Worm (Caenorhabditis elegans) whole organism, late embryonic: ENCODE results near the gene srr-4.

ENCODE experiments used
- K09A11.1 ChIP-seq: sonication (generic microtip); optimal IDR thresholded peaks from 2 replicates; lab custom pipeline; 2017; ENCODE audit warnings: antibody characterized with exemption, mild to moderate bottlenecking, missing genetic modification characterization, missing compliant biosample characterization; ENCODE audit not compliant: insufficient read depth
- T23F11.4 ChIP-seq: fragments of 200-800 bp; sonication (Bioruptor generic); optimal IDR thresholded peaks from 2 replicates; lab custom pipeline; 2018; ENCODE audit warnings: mild to moderate bottlenecking, missing genetic modification characterization, missing compliant biosample characterization
- Y22D7AL.16 ChIP-seq: sonication (generic microtip); optimal IDR thresholded peaks from 2 replicates; lab custom pipeline; 2016; ENCODE audit warnings: missing genetic modification characterization, missing compliant biosample characterization
- ahr-1 ChIP-seq: sonication (generic microtip); optimal IDR thresholded peaks from 2 replicates; lab custom pipeline; 2016; ENCODE audit warnings: missing genetic modification characterization, missing compliant biosample characterization
- ama-1 ChIP-seq: fragments of 150-350 bp; optimal IDR thresholded peaks from 2 replicates; lab custom pipeline; 2014
- ceh-14 ChIP-seq: sonication (generic microtip); optimal IDR thresholded peaks from 2 replicates; lab custom pipeline; 2016; ENCODE audit warnings: missing genotype, missing genetic modification characterization, missing compliant biosample characterization
- ceh-18 ChIP-seq: sonication (generic microtip); optimal IDR thresholded peaks from 2 replicates; lab custom pipeline; 2016; ENCODE audit warnings: missing genetic modification characterization, missing compliant biosample characterization
- ceh-2 ChIP-seq: sonication (generic microtip); optimal IDR thresholded peaks from 2 replicates; lab custom pipeline; 2016; ENCODE audit warnings: missing genotype, missing genetic modification characterization, missing compliant biosample characterization
- ceh-22 ChIP-seq: sonication (generic microtip); optimal IDR thresholded peaks from 2 replicates; lab custom pipeline; 2017; ENCODE audit warnings: missing biosample characterization, missing genetic modification characterization
- ceh-24 ChIP-seq: sonication (generic microtip); optimal IDR thresholded peaks from 2 replicates; lab custom pipeline; 2016; ENCODE audit warnings: mild to moderate bottlenecking, missing genetic modification characterization, missing compliant biosample characterization
- ceh-31 ChIP-seq: sonication (generic microtip); optimal IDR thresholded peaks from 2 replicates; lab custom pipeline; 2016; ENCODE audit warnings: missing genetic modification characterization, missing compliant biosample characterization
- ceh-45 ChIP-seq: fragments of 200-800 bp; sonication (Bioruptor generic); IDR thresholded peaks from 2 replicates; pipeline ENCODE4 v1.3.6; 2022; ENCODE audit warnings: missing genetic modification reagents, missing genetic modification characterization, missing compliant biosample characterization
- ceh-6 ChIP-seq: fragments of 200-800 bp; sonication (Bioruptor generic); optimal IDR thresholded peaks from 2 replicates; lab custom pipeline; 2018; ENCODE audit warnings: mild to moderate bottlenecking, missing genetic modification characterization, missing compliant biosample characterization
- che-1 ChIP-seq: sonication (generic microtip); optimal IDR thresholded peaks from 2 replicates; lab custom pipeline; 2016; ENCODE audit warnings: mild to moderate bottlenecking, missing genetic modification characterization, missing compliant biosample characterization
- dve-1 ChIP-seq: sonication (generic microtip); optimal IDR thresholded peaks from 2 replicates; lab custom pipeline; 2017; ENCODE audit warnings: antibody characterized with exemption, mild to moderate bottlenecking, missing genetic modification characterization, missing compliant biosample characterization
- elt-2 ChIP-seq: sonication (generic microtip); optimal IDR thresholded peaks from 2 replicates; lab custom pipeline; 2016; ENCODE audit warnings: missing genetic modification reagents, missing genetic modification characterization, missing compliant biosample characterization
- eyg-1 ChIP-seq: sonication (generic microtip); optimal IDR thresholded peaks from 2 replicates; lab custom pipeline; 2016; ENCODE audit warnings: missing genotype, missing genetic modification characterization, missing compliant biosample characterization
- fax-1 ChIP-seq: sonication (generic microtip); optimal IDR thresholded peaks from 2 replicates; lab custom pipeline; 2016; ENCODE audit warnings: missing genotype, missing genetic modification characterization, missing compliant biosample characterization
- fkh-10 ChIP-seq: fragments of 150-350 bp; optimal IDR thresholded peaks from 2 replicates; lab custom pipeline; 2014; ENCODE audit warnings: missing biosample characterization, missing genetic modification reagents, missing genetic modification characterization
- fkh-6 ChIP-seq: sonication (generic microtip); optimal IDR thresholded peaks from 2 replicates; lab custom pipeline; 2016; ENCODE audit warnings: missing genetic modification characterization, missing compliant biosample characterization
- gmeb-2 ChIP-seq: sonication (generic microtip); optimal IDR thresholded peaks from 2 replicates; lab custom pipeline; 2016; ENCODE audit warnings: missing genetic modification characterization, inconsistent platforms, missing compliant biosample characterization
- hlh-30 ChIP-seq: sonication (generic microtip); optimal IDR thresholded peaks from 2 replicates; lab custom pipeline; 2017; ENCODE audit warnings: antibody characterized with exemption, missing genetic modification characterization, missing compliant biosample characterization; ENCODE audit not compliant: insufficient read depth
- hlh-8 ChIP-seq: sonication (generic microtip); optimal IDR thresholded peaks from 2 replicates; lab custom pipeline; 2016; ENCODE audit warnings: missing genotype, missing genetic modification characterization, missing compliant biosample characterization
- lim-6 ChIP-seq: sonication (generic microtip); optimal IDR thresholded peaks from 2 replicates; lab custom pipeline; 2016; ENCODE audit warnings: missing genetic modification characterization, missing compliant biosample characterization
- npax-4 ChIP-seq: sonication (generic microtip); optimal IDR thresholded peaks from 2 replicates; lab custom pipeline; 2016; ENCODE audit warnings: missing genetic modification characterization, missing compliant biosample characterization
- pax-1 ChIP-seq: fragments of 150-350 bp; optimal IDR thresholded peaks from 2 replicates; lab custom pipeline; 2014; ENCODE audit warnings: missing biosample characterization, missing genetic modification characterization
- pqm-1 ChIP-seq: sonication (generic microtip); optimal IDR thresholded peaks from 2 replicates; lab custom pipeline; 2016; ENCODE audit warnings: missing genetic modification characterization, missing compliant biosample characterization
- ref-2 ChIP-seq: sonication (generic microtip); optimal IDR thresholded peaks from 2 replicates; lab custom pipeline; 2016; ENCODE audit warnings: missing genetic modification characterization, missing compliant biosample characterization
- sox-2 ChIP-seq: fragments of 200-800 bp; sonication (Bioruptor generic); IDR thresholded peaks from 2 replicates; pipeline ENCODE4 v1.3.6; 2022; ENCODE audit warnings: missing genetic modification reagents, missing genetic modification characterization, missing compliant biosample characterization
- sox-4 ChIP-seq: sonication (generic microtip); optimal IDR thresholded peaks from 2 replicates; lab custom pipeline; 2017; ENCODE audit warnings: mild to moderate bottlenecking, missing genetic modification characterization, inconsistent platforms, missing compliant biosample characterization
- syd-9 ChIP-seq: sonication (generic microtip); optimal IDR thresholded peaks from 2 replicates; lab custom pipeline; 2016; ENCODE audit warnings: mild to moderate bottlenecking, missing genetic modification characterization, moderate library complexity, missing compliant biosample characterization
- tbx-7 ChIP-seq: sonication (generic microtip); optimal IDR thresholded peaks from 2 replicates; lab custom pipeline; 2016; ENCODE audit warnings: missing genotype, missing genetic modification characterization, missing compliant biosample characterization
- ttx-3 ChIP-seq: sonication (generic microtip); optimal IDR thresholded peaks from 2 replicates; lab custom pipeline; 2016; ENCODE audit warnings: missing genetic modification reagents, missing genetic modification characterization, missing compliant biosample characterization
- unc-3 ChIP-seq, 2 experiments: fragments of 200-800 bp in 1 of 2; sonication (Bioruptor generic) in 1 of 2; sonication (generic microtip) in 1 of 2; conservative IDR thresholded peaks in 1 of 2; optimal IDR thresholded peaks in 1 of 2; 2 replicates each; pipeline versions ENCODE4 v1.3.6 to Lab custom; 2016 to 2022; ENCODE audit warnings: missing compliant biosample characterization in 2 of 2, missing genetic modification characterization in 2 of 2, missing genetic modification reagents in 1 of 2
- unc-42 ChIP-seq: sonication (generic microtip); optimal IDR thresholded peaks from 2 replicates; lab custom pipeline; 2016; ENCODE audit warnings: missing genotype, missing genetic modification characterization, missing compliant biosample characterization
- unc-86 ChIP-seq: sonication (generic microtip); optimal IDR thresholded peaks from 2 replicates; lab custom pipeline; 2016; ENCODE audit warnings: missing genetic modification characterization, missing compliant biosample characterization
- zip-5 ChIP-seq: sonication (generic microtip); optimal IDR thresholded peaks from 2 replicates; lab custom pipeline; 2016; ENCODE audit warnings: missing genetic modification characterization, missing compliant biosample characterization
- ztf-16 ChIP-seq: sonication (generic microtip); optimal IDR thresholded peaks from 2 replicates; lab custom pipeline; 2017; ENCODE audit warnings: missing genetic modification characterization, missing compliant biosample characterization

srr-4 gene

DNA sequence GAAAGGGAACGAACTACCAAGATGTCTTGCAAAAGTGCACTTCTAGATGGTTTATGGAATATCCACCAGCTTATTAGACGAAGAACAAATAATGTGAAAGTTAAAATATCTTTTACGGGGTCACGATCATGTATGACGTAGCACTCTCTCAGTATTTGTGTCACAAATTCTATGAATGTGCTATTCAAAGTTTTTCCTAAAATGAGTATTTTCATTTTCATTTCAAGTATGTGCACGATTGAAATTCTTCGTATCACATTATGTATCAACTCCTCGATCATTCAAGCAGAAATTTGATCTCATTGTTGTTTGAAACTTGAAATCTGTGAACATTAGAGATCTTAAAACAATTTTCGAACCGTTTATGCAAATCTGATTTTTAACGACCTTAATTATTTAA lies 41.5 kb upstream of the srr-4 start:
- TF ChIP-seq sox-2 (GFP tag; lab: Robert Waterston, UW), result no peak
- no peak for TF ChIP-seq ceh-45
- no peak for TF ChIP-seq che-1 (tag; lab: Kevin White, UChicago)
- no peak for TF ChIP-seq pqm-1
- no peak for TF ChIP-seq unc-3 (GFP tag; conservative IDR thresholded peaks at IDR 0.05; lab: Robert Waterston, UW)
- TF ChIP-seq unc-3 (tag; optimal IDR thresholded peaks at IDR 0.05; lab: Kevin White, UChicago), result no peak
- no peak for TF ChIP-seq elt-2 (tag; lab: Kevin White, UChicago)
- TF ChIP-seq hlh-8 (tag; lab: Kevin White, UChicago), result no peak
- TF ChIP-seq zip-5 (tag; lab: Kevin White, UChicago), result no peak
- TF ChIP-seq ceh-2 (tag; lab: Kevin White, UChicago), result no peak
- no peak for TF ChIP-seq unc-86
- no peak for TF ChIP-seq ttx-3 (tag; lab: Kevin White, UChicago)

DNA sequence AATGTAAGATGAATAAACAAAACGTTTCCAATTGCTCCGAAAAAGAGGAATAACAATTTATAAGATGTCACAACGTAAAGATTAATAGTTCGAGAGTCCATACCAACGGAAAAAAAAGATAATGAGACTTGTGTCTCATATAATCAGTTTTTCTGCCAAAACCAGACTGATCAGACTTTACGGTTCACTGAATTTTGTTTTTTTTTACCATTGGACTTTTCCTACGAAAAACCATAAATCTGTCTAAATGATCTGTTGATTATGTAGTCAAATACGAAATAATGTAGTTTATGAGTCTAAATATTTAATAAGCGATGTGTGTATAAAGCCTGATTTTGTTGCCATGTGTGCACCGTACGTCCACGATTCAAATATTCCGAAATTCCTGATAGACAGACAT lies 40.0 kb upstream of the srr-4 start, which contains the start of gene srsx-11:
Gene srsx-11, minus strand, starts transcription at position 101 of the 400 bp plus-strand sequence.
- TF ChIP-seq pqm-1 (no peak), unc-42 (tag; lab: Kevin White, UChicago) (no peak), syd-9 (tag; lab: Kevin White, UChicago) (no peak), lim-6 (tag; lab: Kevin White, UChicago) (no peak), fkh-6 (tag; lab: Kevin White, UChicago) (no peak), fkh-10 (no peak), ahr-1 (tag; lab: Kevin White, UChicago) (no peak), hlh-30 (tag; lab: Kevin White, UChicago) (no peak)

ce11 chrV:4980094-4980493 lies 38.9 kb upstream of the srr-4 start:
- no peak for TF ChIP-seq K09A11.1
- no peak for TF ChIP-seq eyg-1
- no peak for TF ChIP-seq ref-2 (tag; lab: Kevin White, UChicago)
- TF ChIP-seq T23F11.4 (GFP tag; lab: Kevin White, UChicago), result no peak
- TF ChIP-seq ceh-22 (tag; lab: Kevin White, UChicago), result no peak
- TF ChIP-seq elt-2 (tag; lab: Kevin White, UChicago), result no peak
- TF ChIP-seq ceh-31, result no peak
- no peak for TF ChIP-seq sox-2 (GFP tag; lab: Robert Waterston, UW)
- TF ChIP-seq gmeb-2 (tag; lab: Kevin White, UChicago), result no peak
- TF ChIP-seq tbx-7 (tag; lab: Kevin White, UChicago), result no peak
- TF ChIP-seq syd-9 (tag; lab: Kevin White, UChicago), result no peak
- no peak for TF ChIP-seq ztf-16 (tag; lab: Kevin White, UChicago)
- TF ChIP-seq pax-1, result no peak
- no peak for TF ChIP-seq ama-1 (lab: Kevin White, UChicago)

DNA sequence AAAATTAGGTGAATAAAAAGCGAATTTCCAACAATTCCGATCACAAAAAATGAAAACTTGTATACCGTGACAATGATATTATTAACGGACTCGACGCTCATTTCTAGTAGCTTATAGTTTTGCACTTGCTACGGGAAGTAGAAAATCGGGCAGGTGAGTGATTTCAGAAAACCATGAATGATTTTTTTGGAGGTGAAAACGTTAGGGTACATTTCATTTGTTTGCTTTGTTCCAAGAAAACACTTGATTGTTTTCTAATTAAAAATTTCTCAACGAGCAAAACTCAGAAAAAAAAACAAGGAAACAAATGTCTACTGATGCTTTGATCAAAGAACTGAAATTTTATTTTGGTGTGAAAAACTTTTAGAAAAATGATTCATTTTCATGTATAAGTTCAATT lies 38.2 kb upstream of the srr-4 start, which contains the start of gene srsx-12:
Gene srsx-12, minus strand, starts transcription at position 101 of the 400 bp plus-strand sequence.
- no peak for TF ChIP-seq zip-5 (tag; lab: Kevin White, UChicago)
- no peak for TF ChIP-seq ceh-22 (tag; lab: Kevin White, UChicago)
- no peak for TF ChIP-seq npax-4 (tag; lab: Kevin White, UChicago)
- TF ChIP-seq ceh-14 (tag; lab: Kevin White, UChicago), result no peak
- TF ChIP-seq pax-1, result no peak
- TF ChIP-seq Y22D7AL.16, result no peak
- no peak for TF ChIP-seq ceh-24
- TF ChIP-seq unc-42 (tag; lab: Kevin White, UChicago), result no peak
- no peak for TF ChIP-seq ztf-16 (tag; lab: Kevin White, UChicago)
- no peak for TF ChIP-seq unc-86
- no peak for TF ChIP-seq fax-1 (tag; lab: Kevin White, UChicago)
- no peak for TF ChIP-seq sox-4
- no peak for TF ChIP-seq lim-6 (tag; lab: Kevin White, UChicago)
- no peak for TF ChIP-seq ceh-31
- TF ChIP-seq unc-3 (GFP tag; conservative IDR thresholded peaks at IDR 0.05; lab: Robert Waterston, UW), result no peak
- TF ChIP-seq unc-3 (tag; optimal IDR thresholded peaks at IDR 0.05; lab: Kevin White, UChicago), result no peak
- TF ChIP-seq ceh-6 (GFP tag; lab: Kevin White, UChicago), result no peak
- TF ChIP-seq ceh-18 (tag; lab: Kevin White, UChicago), result no peak
- no peak for TF ChIP-seq dve-1
